In genomic region chrX:13625888-13626578, dm6 we compare ENCODE assay signal across 1 fruit fly cellular context.
TF ChIP-seq lines count a peak whose summit lies in the region.

No protein-coding gene starts in this region.

TF ChIP-seq in whole organism, embryonic, 481 proteins besides CTCF, POLR2A, EP300 and RAD21 (continued from another document and continues in another):
- TF ChIP-seq lbe (GFP tag; optimal IDR thresholded peaks at IDR 0.05; lab: Kevin White, UChicago) (no peak), HLH54F (GFP tag; optimal IDR thresholded peaks at IDR 0.05; lab: Kevin White, UChicago) (no peak), YL-1 (GFP tag; optimal IDR thresholded peaks at IDR 0.05; lab: Kevin White, UChicago) (no peak), ewg (GFP tag; optimal IDR thresholded peaks at IDR 0.05; lab: Kevin White, UChicago) (no peak), CG8388 (GFP tag; optimal IDR thresholded peaks at IDR 0.05; lab: Kevin White, UChicago) (no peak), ttk (GFP tag; IDR thresholded peaks at IDR 0.05; lab: Robert Waterston, UW) (no peak), CG31224 (GFP tag; IDR thresholded peaks at IDR 0.05; lab: Robert Waterston, UW) (no peak), CG14667 (GFP tag; IDR thresholded peaks at IDR 0.05; lab: Robert Waterston, UW) (no peak), pfk (GFP tag; optimal IDR thresholded peaks at IDR 0.05; lab: Kevin White, UChicago) (peak; percentile 23), tll (GFP tag; optimal IDR thresholded peaks at IDR 0.05; lab: Kevin White, UChicago) (no peak), CG14441 (GFP tag; IDR thresholded peaks at IDR 0.05; lab: Robert Waterston, UW) (no peak), zf30C (GFP tag; optimal IDR thresholded peaks at IDR 0.05; lab: Kevin White, UChicago) (no peak), chif (GFP tag; optimal IDR thresholded peaks at IDR 0.05; lab: Kevin White, UChicago) (no peak), seq (GFP tag; IDR thresholded peaks at IDR 0.05; lab: Robert Waterston, UW) (no peak), CG33557 (GFP tag; optimal IDR thresholded peaks at IDR 0.05; lab: Kevin White, UChicago) (peak; percentile 18), CG7987 (GFP tag; optimal IDR thresholded peaks at IDR 0.05; lab: Kevin White, UChicago) (no peak), Sox100B (GFP tag; optimal IDR thresholded peaks at IDR 0.05; lab: Kevin White, UChicago) (no peak), CG12744 (GFP tag; optimal IDR thresholded peaks at IDR 0.05; lab: Kevin White, UChicago) (peak; percentile 15), Dll (GFP tag; IDR thresholded peaks at IDR 0.05; lab: Robert Waterston, UW; ENCODE audit: partially characterized antibody) (no peak), Dbx (GFP tag; IDR thresholded peaks at IDR 0.05; lab: Robert Waterston, UW) (peak; percentile 20; the same call in 1 of the 3 replicates), CG15073 (GFP tag; optimal IDR thresholded peaks at IDR 0.05; lab: Kevin White, UChicago) (no peak), CG7357 (GFP tag; IDR thresholded peaks at IDR 0.05; lab: Robert Waterston, UW) (no peak), CG11560 (tag; IDR thresholded peaks at IDR 0.05; lab: Robert Waterston, UW) (no peak), prd (optimal IDR thresholded peaks at IDR 0.05; lab: Kevin White, UChicago) (no peak), prd (GFP tag; IDR thresholded peaks at IDR 0.05; lab: Robert Waterston, UW) (no peak; the same call in 2 of the 3 replicates), Neu2 (GFP tag; optimal IDR thresholded peaks at IDR 0.05; lab: Kevin White, UChicago; ENCODE audit: borderline replicate concordance) (no peak), tin (GFP tag; optimal IDR thresholded peaks at IDR 0.05; lab: Kevin White, UChicago) (no peak), HHEX (GFP tag; optimal IDR thresholded peaks at IDR 0.05; lab: Kevin White, UChicago) (peak; percentile 61), her (GFP tag; optimal IDR thresholded peaks at IDR 0.05; lab: Kevin White, UChicago) (peak; percentile 27), dan (GFP tag; IDR thresholded peaks at IDR 0.05; lab: Robert Waterston, UW) (no peak), grau (tag; optimal IDR thresholded peaks at IDR 0.05; lab: Kevin White, UChicago) (no peak), shn (GFP tag; optimal IDR thresholded peaks at IDR 0.05; lab: Kevin White, UChicago) (no peak), az2 (GFP tag; optimal IDR thresholded peaks at IDR 0.05; lab: Kevin White, UChicago) (no peak), CG8089 (GFP tag; optimal IDR thresholded peaks at IDR 0.05; lab: Kevin White, UChicago) (no peak), dpn (GFP tag; optimal IDR thresholded peaks at IDR 0.05; lab: Kevin White, UChicago) (no peak), CG14860 (GFP tag; IDR thresholded peaks at IDR 0.05; lab: Robert Waterston, UW; ENCODE audit: partially characterized antibody) (no peak), kah (GFP tag; optimal IDR thresholded peaks at IDR 0.05; lab: Kevin White, UChicago) (no peak), Xbp1 (GFP tag; optimal IDR thresholded peaks at IDR 0.05; lab: Kevin White, UChicago) (no peak), Myb (GFP tag; optimal IDR thresholded peaks at IDR 0.05; lab: Kevin White, UChicago) (no peak), CG42726 (GFP tag; IDR thresholded peaks at IDR 0.05; lab: Robert Waterston, UW; ENCODE audit: partially characterized antibody) (no peak), CG6813 (GFP tag; optimal IDR thresholded peaks at IDR 0.05; lab: Kevin White, UChicago) (peak; percentile 66), ken (GFP tag; IDR thresholded peaks at IDR 0.05; lab: Robert Waterston, UW) (no peak), CG12659 (GFP tag; optimal IDR thresholded peaks at IDR 0.05; lab: Kevin White, UChicago) (peak; percentile 5), vnd (GFP tag; IDR thresholded peaks at IDR 0.05; lab: Robert Waterston, UW; ENCODE audit: partially characterized antibody) (no peak), chinmo (GFP tag; IDR thresholded peaks at IDR 0.05; lab: Robert Waterston, UW; ENCODE audit: partially characterized antibody) (peak; percentile 73; the same call in 1 of the 4 replicates), CG11696 (GFP tag; IDR thresholded peaks at IDR 0.05; lab: Robert Waterston, UW) (no peak), jing (GFP tag; optimal IDR thresholded peaks at IDR 0.05; lab: Kevin White, UChicago) (no peak), crc (GFP tag; optimal IDR thresholded peaks at IDR 0.05; lab: Kevin White, UChicago) (no peak), psq (GFP tag; optimal IDR thresholded peaks at IDR 0.05; lab: Kevin White, UChicago) (no peak), hbn (GFP tag; IDR thresholded peaks at IDR 0.05; lab: Robert Waterston, UW; ENCODE audit: partially characterized antibody) (no peak), NfI (GFP tag; optimal IDR thresholded peaks at IDR 0.05; lab: Kevin White, UChicago) (no peak), CG1832 (GFP tag; optimal IDR thresholded peaks at IDR 0.05; lab: Kevin White, UChicago) (no peak), dimm (GFP tag; IDR thresholded peaks at IDR 0.05; lab: Robert Waterston, UW) (no peak), sisA (GFP tag; IDR thresholded peaks at IDR 0.05; lab: Robert Waterston, UW) (no peak), Six4 (GFP tag; optimal IDR thresholded peaks at IDR 0.05; lab: Kevin White, UChicago) (no peak), zen2 (GFP tag; IDR thresholded peaks at IDR 0.05; lab: Robert Waterston, UW; ENCODE audit: partially characterized antibody) (no peak), ssp (GFP tag; IDR thresholded peaks at IDR 0.05; lab: Robert Waterston, UW) (no peak), luna (GFP tag; optimal IDR thresholded peaks at IDR 0.05; lab: Kevin White, UChicago) (no peak), tap (tag; optimal IDR thresholded peaks at IDR 0.05; lab: Kevin White, UChicago) (no peak), CG3847 (GFP tag; IDR thresholded peaks at IDR 0.05; lab: Robert Waterston, UW) (no peak), E2f2 (GFP tag; IDR thresholded peaks at IDR 0.05; lab: Robert Waterston, UW) (no peak), CG9727 (GFP tag; optimal IDR thresholded peaks at IDR 0.05; lab: Kevin White, UChicago) (no peak), CG6791 (GFP tag; IDR thresholded peaks at IDR 0.05; lab: Robert Waterston, UW; ENCODE audit: partially characterized antibody) (no peak), Abd-B (GFP tag; optimal IDR thresholded peaks at IDR 0.05; lab: Kevin White, UChicago) (no peak), Hmx (GFP tag; optimal IDR thresholded peaks at IDR 0.05; lab: Kevin White, UChicago) (no peak), nom (GFP tag; optimal IDR thresholded peaks at IDR 0.05; lab: Kevin White, UChicago) (no peak), ftz-f1 (GFP tag; optimal IDR thresholded peaks at IDR 0.05; lab: Kevin White, UChicago) (no peak), CG12104 (GFP tag; optimal IDR thresholded peaks at IDR 0.05; lab: Kevin White, UChicago) (no peak), gsb-n (tag; optimal IDR thresholded peaks at IDR 0.05; lab: Kevin White, UChicago) (no peak), btn (GFP tag; optimal IDR thresholded peaks at IDR 0.05; lab: Kevin White, UChicago) (no peak), lola (GFP tag; optimal IDR thresholded peaks at IDR 0.05; lab: Kevin White, UChicago) (no peak), Ptx1 (GFP tag; IDR thresholded peaks at IDR 0.05; lab: Robert Waterston, UW) (no peak), CkIIα-i1 (GFP tag; IDR thresholded peaks at IDR 0.05; lab: Robert Waterston, UW) (no peak), CG34224 (GFP tag; IDR thresholded peaks at IDR 0.05; lab: Robert Waterston, UW; ENCODE audit: partially characterized antibody) (no peak), CG11504 (tag; optimal IDR thresholded peaks at IDR 0.05; lab: Kevin White, UChicago) (no peak), crp (GFP tag; optimal IDR thresholded peaks at IDR 0.05; lab: Kevin White, UChicago) (no peak), cg (GFP tag; optimal IDR thresholded peaks at IDR 0.05; lab: Kevin White, UChicago) (no peak), CG17359 (tag; optimal IDR thresholded peaks at IDR 0.05; lab: Kevin White, UChicago) (peak; percentile 27), CG14014 (GFP tag; IDR thresholded peaks at IDR 0.05; lab: Robert Waterston, UW) (peak; percentile 48; the same call in 1 of the 2 replicates), zen (tag; optimal IDR thresholded peaks at IDR 0.05; lab: Kevin White, UChicago) (no peak), bowl (GFP tag; IDR thresholded peaks at IDR 0.05; lab: Robert Waterston, UW) (no peak), CG4282 (GFP tag; optimal IDR thresholded peaks at IDR 0.05; lab: Kevin White, UChicago) (no peak), scrt (GFP tag; optimal IDR thresholded peaks at IDR 0.05; lab: Kevin White, UChicago) (peak; percentile 26), Elba2 (GFP tag; optimal IDR thresholded peaks at IDR 0.05; lab: Kevin White, UChicago) (no peak), CG2678 (tag; optimal IDR thresholded peaks at IDR 0.05; lab: Kevin White, UChicago) (peak; percentile 75), Bdp1 (GFP tag; optimal IDR thresholded peaks at IDR 0.05; lab: Kevin White, UChicago) (no peak), CG8359 (GFP tag; optimal IDR thresholded peaks at IDR 0.05; lab: Kevin White, UChicago; ENCODE audit: borderline replicate concordance) (no peak), CG1792 (GFP tag; optimal IDR thresholded peaks at IDR 0.05; lab: Kevin White, UChicago) (peak; percentile 0), ara (GFP tag; IDR thresholded peaks at IDR 0.05; lab: Robert Waterston, UW) (no peak), CG6175 (GFP tag; IDR thresholded peaks at IDR 0.05; lab: Robert Waterston, UW) (no peak), pum (GFP tag; optimal IDR thresholded peaks at IDR 0.05; lab: Kevin White, UChicago) (no peak), twi (tag; optimal IDR thresholded peaks at IDR 0.05; lab: Kevin White, UChicago) (no peak), salm (tag; optimal IDR thresholded peaks at IDR 0.05; lab: Kevin White, UChicago) (no peak), CG12155 (GFP tag; optimal IDR thresholded peaks at IDR 0.05; lab: Kevin White, UChicago) (no peak), D19B (GFP tag; optimal IDR thresholded peaks at IDR 0.05; lab: Kevin White, UChicago) (peak; percentile 25), B-H2 (GFP tag; optimal IDR thresholded peaks at IDR 0.05; lab: Kevin White, UChicago) (peak; percentile 77), phol (tag; optimal IDR thresholded peaks at IDR 0.05; lab: Kevin White, UChicago) (no peak), amos (GFP tag; IDR thresholded peaks at IDR 0.05; lab: Robert Waterston, UW; ENCODE audit: partially characterized antibody) (no peak), Ssrp (tag; optimal IDR thresholded peaks at IDR 0.05; lab: Kevin White, UChicago) (no peak), Oaz (GFP tag; IDR thresholded peaks at IDR 0.05; lab: Robert Waterston, UW) (no peak), sc (optimal IDR thresholded peaks at IDR 0.05; lab: Kevin White, UChicago) (no peak), sc (GFP tag; optimal IDR thresholded peaks at IDR 0.05; lab: Kevin White, UChicago) (no peak), eve (GFP tag; optimal IDR thresholded peaks at IDR 0.05; lab: Kevin White, UChicago) (no peak), jumu (GFP tag; optimal IDR thresholded peaks at IDR 0.05; lab: Kevin White, UChicago) (no peak), CG30020 (tag; optimal IDR thresholded peaks at IDR 0.05; lab: Kevin White, UChicago) (no peak), croc (GFP tag; conservative IDR thresholded peaks at IDR 0.05; lab: Robert Waterston, UW) (no peak), Rfx (GFP tag; IDR thresholded peaks at IDR 0.05; lab: Robert Waterston, UW) (peak; percentile 36; the same call in 1 of the 2 replicates), HmgZ (tag; optimal IDR thresholded peaks at IDR 0.05; lab: Kevin White, UChicago) (peak; percentile 46), CG16813 (GFP tag; IDR thresholded peaks at IDR 0.05; lab: Robert Waterston, UW; ENCODE audit: partially characterized antibody) (no peak), CG11456 (GFP tag; IDR thresholded peaks at IDR 0.05; lab: Robert Waterston, UW) (no peak), CG8290 (GFP tag; optimal IDR thresholded peaks at IDR 0.05; lab: Kevin White, UChicago) (no peak), CG8290 (tag; optimal IDR thresholded peaks at IDR 0.05; lab: Kevin White, UChicago) (peak in 1 of 2 experiments; percentile 84), CG9609 (GFP tag; optimal IDR thresholded peaks at IDR 0.05; lab: Kevin White, UChicago) (no peak), Ets97D (GFP tag; optimal IDR thresholded peaks at IDR 0.05; lab: Kevin White, UChicago) (no peak), usp (GFP tag; optimal IDR thresholded peaks at IDR 0.05; lab: Kevin White, UChicago) (no peak), CG17802 (tag; optimal IDR thresholded peaks at IDR 0.05; lab: Kevin White, UChicago) (no peak), Sin3A (optimal IDR thresholded peaks at IDR 0.05; lab: Kevin White, UChicago) (no peak), Max (GFP tag; optimal IDR thresholded peaks at IDR 0.05; lab: Kevin White, UChicago) (no peak), fd96Cb (tag; optimal IDR thresholded peaks at IDR 0.05; lab: Kevin White, UChicago) (no peak), sima (GFP tag; optimal IDR thresholded peaks at IDR 0.05; lab: Kevin White, UChicago) (no peak), Sry-β (GFP tag; optimal IDR thresholded peaks at IDR 0.05; lab: Kevin White, UChicago) (no peak), pan (optimal IDR thresholded peaks at IDR 0.05; lab: Kevin White, UChicago) (no peak), pan (GFP tag; optimal IDR thresholded peaks at IDR 0.05 in 1 of 2, IDR thresholded peaks at IDR 0.05 in 1 of 2) (no peak), CG8765 (GFP tag; IDR thresholded peaks at IDR 0.05; lab: Robert Waterston, UW) (no peak), sob (GFP tag; IDR thresholded peaks at IDR 0.05; lab: Robert Waterston, UW) (no peak), CG31441 (GFP tag; IDR thresholded peaks at IDR 0.05; lab: Robert Waterston, UW) (no peak), sna (GFP tag; IDR thresholded peaks at IDR 0.05; lab: Robert Waterston, UW; ENCODE audit: partially characterized antibody) (no peak), CG18764 (GFP tag; optimal IDR thresholded peaks at IDR 0.05; lab: Kevin White, UChicago) (peak; percentile 12), fd102C (GFP tag; optimal IDR thresholded peaks at IDR 0.05; lab: Kevin White, UChicago) (peak; percentile 57), ERR (GFP tag; optimal IDR thresholded peaks at IDR 0.05; lab: Kevin White, UChicago) (no peak), org-1 (GFP tag; optimal IDR thresholded peaks at IDR 0.05; lab: Kevin White, UChicago) (no peak), unc-4 (GFP tag; IDR thresholded peaks at IDR 0.05; lab: Robert Waterston, UW; ENCODE audit: partially characterized antibody) (no peak), CG7372 (GFP tag; IDR thresholded peaks at IDR 0.05; lab: Robert Waterston, UW) (no peak), al (GFP tag; IDR thresholded peaks at IDR 0.05; lab: Robert Waterston, UW) (no peak), CG10959 (GFP tag; IDR thresholded peaks at IDR 0.05; lab: Robert Waterston, UW) (no peak), mam (GFP tag; optimal IDR thresholded peaks at IDR 0.05; lab: Kevin White, UChicago) (no peak), Hsf (GFP tag; optimal IDR thresholded peaks at IDR 0.05; lab: Kevin White, UChicago) (no peak), tgo (GFP tag; IDR thresholded peaks at IDR 0.05; lab: Robert Waterston, UW) (no peak)
